Worm (Caenorhabditis elegans) whole organism, midembryonic: ENCODE results near the gene fat-7.

ENCODE experiments used
- T22C8.4 ChIP-seq: fragments of 200-800 bp; sonication (Bioruptor generic); IDR thresholded peaks from 2 replicates; pipeline ENCODE4 v1.3.6; 2022; ENCODE audit warnings: missing genetic modification characterization, missing compliant biosample characterization
- cog-1 ChIP-seq: sonication (generic microtip); optimal IDR thresholded peaks from 2 replicates; lab custom pipeline; 2016; ENCODE audit warnings: missing genetic modification characterization, missing compliant biosample characterization
- flt-1 ChIP-seq: fragments of 200-800 bp; sonication (Bioruptor generic); IDR thresholded peaks from 2 replicates; pipeline ENCODE4 v1.3.6; 2022; ENCODE audit warnings: missing genetic modification characterization, missing compliant biosample characterization
- klf-2 ChIP-seq: fragments of 200-800 bp; sonication (Bioruptor generic); conservative IDR thresholded peaks from 2 replicates; pipeline ENCODE4 v1.3.6; 2022; ENCODE audit warnings: missing genetic modification reagents, missing genetic modification characterization, missing compliant biosample characterization
- med-1 ChIP-seq: sonication (generic microtip); optimal IDR thresholded peaks from 2 replicates; lab custom pipeline; 2017; ENCODE audit warnings: missing genetic modification characterization, mild to moderate bottlenecking, missing compliant biosample characterization, antibody characterized with exemption, missing genetic modification reagents; ENCODE audit not compliant: insufficient read depth
- ref-1 ChIP-seq: fragments of 200-800 bp; sonication (Bioruptor generic); conservative IDR thresholded peaks from 2 replicates; pipeline ENCODE4 v1.3.6; 2022; ENCODE audit warnings: missing genetic modification reagents, missing genetic modification characterization, missing compliant biosample characterization
- tab-1 ChIP-seq: fragments of 200-800 bp; sonication (Bioruptor generic); IDR thresholded peaks from 2 replicates; pipeline ENCODE4 v1.3.6; 2022; ENCODE audit warnings: missing genetic modification characterization, missing compliant biosample characterization
- ztf-23 ChIP-seq: fragments of 200-800 bp; sonication (Bioruptor generic); IDR thresholded peaks from 2 replicates; pipeline ENCODE4 v1.3.6; 2022; ENCODE audit warnings: missing genetic modification reagents, missing genetic modification characterization, missing compliant biosample characterization
- ztf-29 ChIP-seq: fragments of 200-800 bp; sonication (Bioruptor generic); IDR thresholded peaks from 2 replicates; pipeline ENCODE4 v1.3.6; 2022; ENCODE audit warnings: missing genetic modification reagents, missing genetic modification characterization, missing compliant biosample characterization

DNA sequence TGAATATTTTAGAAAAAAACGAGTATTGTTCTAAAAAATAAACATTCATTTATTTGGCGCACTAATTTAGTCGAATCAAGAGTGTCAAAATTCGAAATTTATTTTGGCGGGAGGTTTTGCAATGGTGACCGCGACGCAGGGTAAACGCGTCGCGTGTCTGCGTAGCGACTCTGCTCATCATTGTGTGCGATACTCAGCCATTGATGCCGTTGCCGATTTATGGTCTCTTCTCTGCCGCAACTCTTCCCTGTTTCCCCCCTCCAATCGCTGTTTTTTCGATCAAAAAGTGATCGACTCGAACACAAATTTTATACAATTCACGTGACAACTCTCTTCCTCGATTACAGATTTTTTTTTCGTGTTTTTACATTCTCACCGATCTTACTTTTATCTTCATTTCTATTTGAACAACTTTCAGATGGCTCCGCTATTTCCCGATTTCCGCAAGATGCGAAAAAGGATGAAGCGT is 43.6 kb upstream of the fat-7 start, which contains the start of gene F09G2.2:
- TF ChIP-seq flt-1 = peak; percentile 72
- no peak for TF ChIP-seq klf-2 (GFP tag; lab: Robert Waterston, UW)
- no peak for TF ChIP-seq ref-1
- no peak for TF ChIP-seq med-1 (GFP tag; lab: Kevin White, UChicago)
- TF ChIP-seq ztf-23 (GFP tag; lab: Robert Waterston, UW) = no peak
- TF ChIP-seq ztf-29 (GFP tag; lab: Robert Waterston, UW) = no peak
- no peak for TF ChIP-seq T22C8.4 (GFP tag; lab: Robert Waterston, UW)
- TF ChIP-seq tab-1 (GFP tag; lab: Robert Waterston, UW) = no peak
- peak; percentile 43 for TF ChIP-seq cog-1 (tag; lab: Kevin White, UChicago)
